Worm (Caenorhabditis elegans) whole organism, L3 larva: Measurements from ENCODE around the gene rmd-6.

Source experiments
- ZK546.5 ChIP-seq: sonication (generic microtip); optimal IDR thresholded peaks from 2 replicates; lab custom pipeline; 2017; ENCODE audit warnings: missing biosample characterization, missing genetic modification characterization
- aly-2 ChIP-seq: fragments of 150-350 bp; optimal IDR thresholded peaks from 2 replicates; lab custom pipeline; 2014; ENCODE audit warnings: missing biosample characterization, missing genetic modification characterization
- ama-1 ChIP-seq: fragments of 150-350 bp; optimal IDR thresholded peaks from 2 replicates; lab custom pipeline; 2018
- ceh-16 ChIP-seq: sonication (generic microtip); optimal IDR thresholded peaks from 2 replicates; lab custom pipeline; 2017; ENCODE audit warnings: missing biosample characterization, missing genetic modification characterization
- ceh-82 ChIP-seq: fragments of 150-350 bp; optimal IDR thresholded peaks from 2 replicates; lab custom pipeline; 2014; ENCODE audit warnings: missing biosample characterization, missing genetic modification characterization
- egl-27 ChIP-seq: sonication (generic microtip); optimal IDR thresholded peaks from 4 replicates; lab custom pipeline; 2017; ENCODE audit warnings: missing biosample characterization, missing genetic modification reagents, missing genetic modification characterization
- egl-5 ChIP-seq: fragments of 150-350 bp; optimal IDR thresholded peaks from 2 replicates; lab custom pipeline; 2017; ENCODE audit warnings: missing biosample characterization, missing genetic modification reagents, missing genetic modification characterization, inconsistent platforms
- elt-1 ChIP-seq: fragments of 150-350 bp; optimal IDR thresholded peaks from 2 replicates; lab custom pipeline; 2014; ENCODE audit warnings: missing biosample characterization, missing genetic modification characterization
- elt-2 ChIP-seq: sonication (generic microtip); optimal IDR thresholded peaks from 2 replicates; lab custom pipeline; 2016; ENCODE audit warnings: missing genetic modification reagents, mild to moderate bottlenecking, missing genetic modification characterization, missing compliant biosample characterization
- eor-1 ChIP-seq, 2 experiments: fragments of 150-350 bp; optimal IDR thresholded peaks; 2 replicates each; lab custom pipeline; 2014 to 2018; ENCODE audit warnings: missing biosample characterization in 2 of 2, missing genetic modification characterization in 2 of 2
- fkh-10 ChIP-seq: sonication (generic microtip); optimal IDR thresholded peaks from 2 replicates; lab custom pipeline; 2017; ENCODE audit warnings: missing biosample characterization, missing genetic modification reagents, missing genetic modification characterization
- fos-1 ChIP-seq: fragments of 150-350 bp; optimal IDR thresholded peaks from 2 replicates; lab custom pipeline; 2014; ENCODE audit warnings: missing biosample characterization, missing genetic modification characterization
- jun-1 ChIP-seq: fragments of 150-350 bp; optimal IDR thresholded peaks from 2 replicates; lab custom pipeline; 2014; ENCODE audit warnings: missing biosample characterization, missing genetic modification reagents, missing genetic modification characterization
- lin-39 ChIP-seq: fragments of 150-350 bp; optimal IDR thresholded peaks from 2 replicates; lab custom pipeline; 2018; ENCODE audit warnings: missing biosample characterization, missing genetic modification reagents, missing genetic modification characterization
- lsy-12 ChIP-seq: sonication (generic microtip); optimal IDR thresholded peaks from 2 replicates; lab custom pipeline; 2016; ENCODE audit warnings: mild to moderate bottlenecking, missing genetic modification characterization, missing compliant biosample characterization
- mml-1 ChIP-seq: fragments of 150-350 bp; sonication (generic microtip); optimal IDR thresholded peaks from 3 replicates; lab custom pipeline; 2014; ENCODE audit warnings: missing biosample characterization, missing genetic modification characterization
- nfya-1 ChIP-seq: sonication (generic microtip); optimal IDR thresholded peaks from 2 replicates; lab custom pipeline; 2017; ENCODE audit warnings: missing genetic modification characterization, mild to moderate bottlenecking, missing compliant biosample characterization, antibody characterized with exemption, moderate library complexity; ENCODE audit not compliant: insufficient read depth
- nhr-11 ChIP-seq: fragments of 150-350 bp; optimal IDR thresholded peaks from 2 replicates; lab custom pipeline; 2014; ENCODE audit warnings: missing biosample characterization, missing genetic modification characterization
- nhr-12 ChIP-seq: fragments of 150-350 bp; optimal IDR thresholded peaks from 2 replicates; lab custom pipeline; 2014; ENCODE audit warnings: missing biosample characterization, missing genetic modification characterization
- nhr-23 ChIP-seq: fragments of 150-350 bp; optimal IDR thresholded peaks from 2 replicates; lab custom pipeline; 2014; ENCODE audit warnings: missing biosample characterization, missing genetic modification reagents, missing genetic modification characterization
- nhr-237 ChIP-seq: fragments of 150-350 bp; optimal IDR thresholded peaks from 2 replicates; lab custom pipeline; 2014; ENCODE audit warnings: missing biosample characterization, missing genetic modification characterization
- nhr-43 ChIP-seq: sonication (generic microtip); optimal IDR thresholded peaks from 2 replicates; lab custom pipeline; 2016; ENCODE audit warnings: mild to moderate bottlenecking, missing genetic modification characterization, missing compliant biosample characterization; ENCODE audit not compliant: poor library complexity, severe bottlenecking
- nhr-67 ChIP-seq: fragments of 150-350 bp; optimal IDR thresholded peaks from 2 replicates; lab custom pipeline; 2014; ENCODE audit warnings: missing biosample characterization, missing genetic modification characterization
- nhr-76 ChIP-seq: fragments of 150-350 bp; sonication (generic microtip); optimal IDR thresholded peaks from 5 replicates; lab custom pipeline; 2014; ENCODE audit warnings: missing biosample characterization, missing genetic modification characterization
- nhr-77 ChIP-seq: fragments of 150-350 bp; optimal IDR thresholded peaks from 2 replicates; lab custom pipeline; 2014; ENCODE audit warnings: missing biosample characterization, missing genetic modification characterization
- pha-4 ChIP-seq: fragments of 150-350 bp; optimal IDR thresholded peaks from 2 replicates; lab custom pipeline; 2014; ENCODE audit warnings: missing biosample characterization, missing genetic modification reagents, missing genetic modification characterization
- pqm-1 ChIP-seq: fragments of 150-350 bp; optimal IDR thresholded peaks from 2 replicates; lab custom pipeline; 2017; ENCODE audit warnings: missing biosample characterization, missing genetic modification characterization, inconsistent platforms
- skn-1 ChIP-seq: fragments of 150-350 bp; optimal IDR thresholded peaks from 2 replicates; lab custom pipeline; 2014; ENCODE audit warnings: missing biosample characterization, missing genetic modification characterization
- snpc-4 ChIP-seq: fragments of 150-350 bp; optimal IDR thresholded peaks from 2 replicates; lab custom pipeline; 2014; ENCODE audit warnings: missing biosample characterization, missing genetic modification characterization
- unc-62 ChIP-seq: fragments of 150-350 bp; sonication (generic microtip); optimal IDR thresholded peaks from 4 replicates; lab custom pipeline; 2014; ENCODE audit warnings: missing biosample characterization, missing genetic modification reagents, missing genetic modification characterization
- ztf-4 ChIP-seq: fragments of 150-350 bp; optimal IDR thresholded peaks from 2 replicates; lab custom pipeline; 2014; ENCODE audit warnings: missing biosample characterization, missing genetic modification characterization

Gene rmd-6

ce11 chrIV:5081122-5081521, 12.5 kb downstream of the rmd-6 start:
- TF ChIP-seq nfya-1 (tag; lab: Kevin White, UChicago) (peak; percentile 48), lin-39 (tag; lab: Kevin White, UChicago) (no peak), eor-1 (tag; optimal IDR thresholded peaks at IDR 0.05; lab: Kevin White, UChicago) (no peak), nhr-11 (tag; lab: Kevin White, UChicago) (no peak), egl-5 (tag; lab: Kevin White, UChicago) (peak; percentile 1), fkh-10 (GFP tag; lab: Kevin White, UChicago) (peak; percentile 46)

DNA sequence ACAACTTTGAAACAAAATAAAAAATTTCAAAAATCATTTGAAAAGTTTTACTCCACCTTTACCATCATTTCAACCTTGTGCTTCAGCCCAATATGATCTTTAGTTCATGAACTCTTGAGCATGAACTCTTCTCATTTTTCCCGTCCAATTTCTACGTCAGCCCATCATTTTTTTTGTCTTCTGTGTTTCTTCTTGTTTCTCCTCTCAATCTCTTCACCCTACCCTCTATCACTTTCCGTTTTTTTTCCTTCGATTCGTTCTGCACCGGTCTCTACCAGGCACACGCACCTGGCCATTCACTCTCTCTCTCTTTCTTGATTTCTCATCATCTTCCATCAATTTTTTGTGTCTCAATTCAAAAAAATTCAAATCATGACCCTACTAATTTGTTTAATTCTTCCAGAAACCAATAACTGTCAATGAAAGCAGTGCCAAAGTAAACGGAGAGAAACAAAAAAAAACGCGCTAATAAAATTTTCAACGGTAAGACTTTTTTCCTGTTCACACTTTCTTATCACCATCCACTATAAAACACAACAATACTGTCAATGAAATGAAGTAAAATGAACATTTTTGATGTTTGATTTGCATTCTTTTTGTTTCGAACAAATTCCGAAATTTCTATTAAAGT, 14.4 kb downstream of the rmd-6 start, which contains the start of gene pygo-1:
Gene pygo-1, plus strand, starts transcription at position 404 of the 631 bp plus-strand sequence.
- TF ChIP-seq egl-27 (tag; lab: Kevin White, UChicago) = no peak
- peak; percentile 42 for TF ChIP-seq ama-1
- peak; percentile 2 for TF ChIP-seq pha-4
- TF ChIP-seq elt-2 (tag; lab: Kevin White, UChicago) = peak; percentile 66
- TF ChIP-seq lin-39 (tag; lab: Kevin White, UChicago) = no peak
- no peak for TF ChIP-seq nhr-67 (tag; lab: Kevin White, UChicago)
- TF ChIP-seq nfya-1 (tag; lab: Kevin White, UChicago) = peak; percentile 26
- TF ChIP-seq skn-1 (tag; lab: Kevin White, UChicago) = no peak
- TF ChIP-seq pqm-1 = no peak
- TF ChIP-seq, all 47 proteins: peak for 4

DNA sequence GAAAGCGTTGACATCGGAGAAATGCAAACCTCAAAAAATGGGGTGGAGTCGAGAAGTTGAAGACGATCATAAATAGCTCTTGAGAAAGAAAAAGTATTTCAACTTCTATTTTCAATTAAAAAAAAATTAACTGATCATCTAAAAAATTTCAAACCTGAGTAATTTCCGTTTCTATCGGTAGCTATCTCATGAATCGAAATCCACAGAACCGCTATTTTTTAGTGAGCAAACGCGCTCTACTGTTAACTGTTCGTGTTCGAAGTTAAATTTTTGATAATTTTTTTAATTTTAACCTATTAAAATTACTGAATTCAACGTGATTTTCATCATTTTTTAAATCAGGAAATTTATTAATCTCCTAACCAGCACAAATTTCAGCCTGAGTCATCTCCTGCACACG, 15.2 kb downstream of the rmd-6 start:
- TF ChIP-seq elt-2 (tag; lab: Kevin White, UChicago) (no peak), unc-62 (GFP tag; lab: Kevin White, UChicago) (no peak), snpc-4 (no peak), skn-1 (tag; lab: Kevin White, UChicago) (no peak), ztf-4 (tag; lab: Kevin White, UChicago) (no peak), ZK546.5 (no peak), jun-1 (no peak), mml-1 (tag; lab: Kevin White, UChicago) (no peak), nhr-77 (tag; lab: Kevin White, UChicago) (no peak), elt-1 (tag; lab: Kevin White, UChicago) (no peak), egl-5 (tag; lab: Kevin White, UChicago) (no peak), aly-2 (no peak), pha-4 (no peak), fos-1 (tag; lab: Kevin White, UChicago) (no peak), nhr-23 (no peak)
- TF ChIP-seq, all 47 proteins: peak for 0

- no peak for TF ChIP-seq ceh-82 (tag; lab: Kevin White, UChicago)
- TF ChIP-seq skn-1 (tag; lab: Kevin White, UChicago) = no peak
- no peak for TF ChIP-seq lin-39 (tag; lab: Kevin White, UChicago)
Measured at ce11 chrIV:5085782-5086181, 17.1 kb downstream of the rmd-6 start.

- TF ChIP-seq lsy-12 (no peak), ceh-16 (tag; lab: Kevin White, UChicago) (no peak), elt-2 (tag; lab: Kevin White, UChicago) (peak; percentile 1), ZK546.5 (no peak), mml-1 (tag; lab: Kevin White, UChicago) (no peak), nhr-76 (no peak), nhr-12 (tag; lab: Kevin White, UChicago) (no peak), nhr-23 (no peak)
Measured at ce11 chrIV:5086243-5086960, 17.8 kb downstream of the rmd-6 start.

DNA sequence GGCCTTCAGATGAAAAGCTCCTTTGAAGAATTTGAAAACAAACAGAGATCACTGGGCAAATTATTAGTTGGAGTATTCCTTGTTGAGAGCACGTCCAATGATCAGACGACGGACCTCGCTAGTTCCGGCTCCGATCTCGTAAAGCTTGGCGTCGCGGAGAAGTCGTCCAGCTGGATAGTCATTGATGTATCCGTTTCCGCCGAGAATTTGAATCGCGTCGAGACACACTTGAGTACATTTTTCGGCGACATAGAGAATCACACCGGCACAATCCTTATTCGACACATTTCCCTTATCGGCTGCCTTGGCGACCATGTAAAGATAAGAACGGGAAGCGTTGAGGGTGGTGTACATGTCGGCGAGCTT, 18.3 kb downstream of the rmd-6 start:
- no peak for TF ChIP-seq nhr-237
- no peak for TF ChIP-seq nhr-43 (tag; lab: Kevin White, UChicago)
- peak; percentile 25 for TF ChIP-seq elt-2 (tag; lab: Kevin White, UChicago)
- no peak for TF ChIP-seq nhr-77 (tag; lab: Kevin White, UChicago)
- TF ChIP-seq nhr-76 = no peak
